Worm (Caenorhabditis elegans) whole organism, L4 larva: Measurements from ENCODE around the gene mrps-17.

Experiments
- ZK546.5 ChIP-seq, 2 experiments: sonication (generic microtip); optimal IDR thresholded peaks; 2 replicates each; lab custom pipeline; 2017; ENCODE audit warnings: missing biosample characterization in 2 of 2, missing genetic modification characterization in 2 of 2
- daf-16 ChIP-seq, 3 experiments: sonication (generic microtip); optimal IDR thresholded peaks; 2 replicates each; lab custom pipeline; 2016 to 2017; ENCODE audit warnings: missing genetic modification characterization in 3 of 3, missing genetic modification reagents in 3 of 3, mild to moderate bottlenecking in 2 of 3, missing compliant biosample characterization in 2 of 3, missing biosample characterization in 1 of 3, moderate library complexity in 1 of 3
- nhr-11 ChIP-seq: fragments of 150-350 bp; optimal IDR thresholded peaks from 2 replicates; lab custom pipeline; 2014; ENCODE audit warnings: missing biosample characterization, missing genetic modification characterization
- pqm-1 ChIP-seq: sonication (generic microtip); optimal IDR thresholded peaks from 2 replicates; lab custom pipeline; 2017; ENCODE audit warnings: missing biosample characterization, missing genetic modification characterization
- skn-1 ChIP-seq: fragments of 150-350 bp; optimal IDR thresholded peaks from 2 replicates; lab custom pipeline; 2014; ENCODE audit warnings: missing biosample characterization, missing genetic modification characterization
- snpc-4 ChIP-seq: fragments of 150-350 bp; optimal IDR thresholded peaks from 2 replicates; lab custom pipeline; 2014; ENCODE audit warnings: missing biosample characterization, missing genetic modification characterization

DNA sequence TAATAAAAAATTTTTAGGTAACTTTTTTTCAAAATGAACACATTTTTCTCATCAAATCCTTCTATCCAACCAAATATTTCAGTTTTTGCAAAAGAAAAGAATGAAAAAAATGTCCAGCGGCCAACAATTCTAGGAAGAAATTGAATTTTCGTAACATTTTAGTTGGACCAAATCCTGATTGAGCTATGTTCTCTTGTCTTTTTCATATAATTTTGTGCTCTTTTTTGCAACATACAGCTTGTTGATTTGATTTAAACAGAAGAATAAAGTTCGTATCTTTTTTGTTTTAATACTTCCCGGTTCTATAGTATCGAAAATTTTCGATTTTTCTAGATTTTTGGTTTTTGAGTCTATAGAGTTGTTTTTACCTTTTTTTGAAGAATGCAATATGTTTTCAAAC is 32.2 kb downstream of the mrps-17 start:
- no peak for TF ChIP-seq skn-1 (tag; lab: Kevin White, UChicago)
- TF ChIP-seq pqm-1 (tag; lab: Kevin White, UChicago): no peak
- no peak for TF ChIP-seq daf-16 (GFP tag; optimal IDR thresholded peaks at IDR 0.05; lab: Kevin White, UChicago)
- no peak for TF ChIP-seq daf-16 (tag; optimal IDR thresholded peaks at IDR 0.05; lab: Kevin White, UChicago)
- no peak for TF ChIP-seq nhr-11 (tag; lab: Kevin White, UChicago)
- TF ChIP-seq snpc-4 (tag; lab: Kevin White, UChicago): no peak
- TF ChIP-seq ZK546.5 (tag; optimal IDR thresholded peaks at IDR 0.05; lab: Kevin White, UChicago): no peak
